Fruit fly (Drosophila melanogaster) whole organism, embryonic: ENCODE results near the gene Muc68Ca.

ENCODE experiments used
- Asciz ChIP-seq: fragments of 200-800 bp; sonication (Bioruptor generic); optimal IDR thresholded peaks from 2 replicates; lab custom pipeline; 2017; ENCODE audit warnings: missing biosample characterization, mild to moderate bottlenecking, missing genetic modification characterization, missing genetic modification reagents
- Awh ChIP-seq: fragments of 200-800 bp; sonication (Bioruptor generic); IDR thresholded peaks from 2 replicates; pipeline ENCODE4, ENCODE4 v1.3.6; 2022; ENCODE audit warnings: missing biosample characterization, missing genetic modification characterization
- B-H1 ChIP-seq: fragments of 200-800 bp; sonication (Bioruptor generic); IDR thresholded peaks from 3 replicates; pipeline ENCODE4 v1.3.6; 2022; ENCODE audit warnings: missing biosample characterization, missing genetic modification characterization
- Bteb2 ChIP-seq: fragments of 200-800 bp; sonication (Bioruptor generic); optimal IDR thresholded peaks from 2 replicates; lab custom pipeline; 2016; ENCODE audit warnings: missing biosample characterization, missing genetic modification characterization
- CG10565 ChIP-seq: fragments of 200-800 bp; sonication (Bioruptor generic); optimal IDR thresholded peaks from 3 replicates; lab custom pipeline; 2016; ENCODE audit warnings: missing biosample characterization, mild to moderate bottlenecking, missing genetic modification characterization
- CG12659 ChIP-seq: fragments of 200-800 bp; sonication (Bioruptor generic); optimal IDR thresholded peaks from 3 replicates; lab custom pipeline; 2017; ENCODE audit warnings: mild to moderate bottlenecking, missing biosample characterization, missing genetic modification reagents, missing genetic modification characterization
- CG12744 ChIP-seq: fragments of 200-800 bp; sonication (Bioruptor generic); optimal IDR thresholded peaks from 2 replicates; lab custom pipeline; 2016; ENCODE audit warnings: missing biosample characterization, missing genetic modification characterization
- CG13424 ChIP-seq: fragments of 200-800 bp; sonication (Bioruptor generic); optimal IDR thresholded peaks from 2 replicates; lab custom pipeline; 2019; ENCODE audit warnings: missing biosample characterization, mild to moderate bottlenecking, missing genetic modification characterization, moderate library complexity
- CG14441 ChIP-seq: fragments of 200-800 bp; sonication (Bioruptor generic); IDR thresholded peaks from 2 replicates; pipeline ENCODE4 v1.3.6; 2022; ENCODE audit warnings: missing biosample characterization, missing genetic modification characterization
- CG15269 ChIP-seq: fragments of 200-800 bp; sonication (Bioruptor generic); optimal IDR thresholded peaks from 2 replicates; lab custom pipeline; 2018; ENCODE audit warnings: missing biosample characterization, mild to moderate bottlenecking, missing genetic modification characterization, moderate library complexity
- CG1603 ChIP-seq: fragments of 200-800 bp; sonication (Bioruptor generic); optimal IDR thresholded peaks from 2 replicates; lab custom pipeline; 2019; ENCODE audit warnings: missing biosample characterization, mild to moderate bottlenecking, missing genetic modification characterization, moderate library complexity
- CG16779 ChIP-seq: fragments of 200-800 bp; sonication (Bioruptor generic); IDR thresholded peaks from 2 replicates; pipeline ENCODE4 v1.3.6; 2022; ENCODE audit warnings: missing biosample characterization, missing genetic modification characterization
- CG17568 ChIP-seq: fragments of 200-800 bp; sonication (Bioruptor generic); optimal IDR thresholded peaks from 2 replicates; lab custom pipeline; 2018; ENCODE audit warnings: missing biosample characterization, mild to moderate bottlenecking, missing genetic modification characterization, moderate library complexity
- CG2116 ChIP-seq: fragments of 200-800 bp; sonication (Bioruptor generic); optimal IDR thresholded peaks from 3 replicates; lab custom pipeline; 2018; ENCODE audit warnings: missing biosample characterization, mild to moderate bottlenecking, missing genetic modification characterization
- CG31224 ChIP-seq: fragments of 200-800 bp; sonication (Bioruptor generic); IDR thresholded peaks from 2 replicates; pipeline ENCODE4 v1.3.6; 2022; ENCODE audit warnings: missing biosample characterization, missing genetic modification characterization
- CG31365 ChIP-seq: fragments of 200-800 bp; sonication (Bioruptor generic); optimal IDR thresholded peaks from 2 replicates; lab custom pipeline; 2018; ENCODE audit warnings: missing biosample characterization, mild to moderate bottlenecking, missing genetic modification characterization
- CG3847 ChIP-seq: fragments of 200-800 bp; sonication (Bioruptor generic); IDR thresholded peaks from 2 replicates; pipeline ENCODE4 v1.3.6; 2022; ENCODE audit warnings: missing biosample characterization, missing genetic modification characterization
- CG4820 ChIP-seq: fragments of 200-800 bp; sonication (Bioruptor generic); optimal IDR thresholded peaks from 3 replicates; lab custom pipeline; 2016; ENCODE audit warnings: missing biosample characterization, missing genetic modification characterization
- CG5953 ChIP-seq: fragments of 200-800 bp; sonication (Bioruptor generic); IDR thresholded peaks from 2 replicates; pipeline ENCODE4 v1.3.6; 2022; ENCODE audit warnings: missing biosample characterization, missing genetic modification characterization
- CG6272 ChIP-seq: fragments of 200-800 bp; sonication (Bioruptor generic); IDR thresholded peaks from 2 replicates; pipeline ENCODE4 v1.3.6; 2022; ENCODE audit warnings: missing biosample characterization, missing genetic modification characterization
- CG6813 ChIP-seq: fragments of 200-800 bp; sonication (Bioruptor generic); optimal IDR thresholded peaks from 2 replicates; lab custom pipeline; 2017; ENCODE audit warnings: missing biosample characterization, missing genetic modification characterization, mild to moderate bottlenecking, moderate library complexity, missing genetic modification reagents
- CG7271 ChIP-seq: fragments of 200-800 bp; sonication (Bioruptor generic); optimal IDR thresholded peaks from 2 replicates; lab custom pipeline; 2018; ENCODE audit warnings: missing biosample characterization, mild to moderate bottlenecking, missing genetic modification characterization, moderate library complexity
- CG7745 ChIP-seq: fragments of 200-800 bp; sonication (Bioruptor generic); optimal IDR thresholded peaks from 2 replicates; lab custom pipeline; 2018; ENCODE audit warnings: missing biosample characterization, mild to moderate bottlenecking, missing genetic modification characterization, moderate library complexity
- CG7928 ChIP-seq: fragments of 200-800 bp; sonication (Bioruptor generic); optimal IDR thresholded peaks from 2 replicates; lab custom pipeline; 2017; ENCODE audit warnings: missing biosample characterization, mild to moderate bottlenecking, missing genetic modification characterization
- CG9817 ChIP-seq: fragments of 200-800 bp; sonication (Bioruptor generic); optimal IDR thresholded peaks from 2 replicates; lab custom pipeline; 2018; ENCODE audit warnings: missing biosample characterization, mild to moderate bottlenecking, missing genetic modification characterization, moderate library complexity
- E2f2 ChIP-seq: fragments of 200-800 bp; sonication (Bioruptor generic); IDR thresholded peaks from 2 replicates; pipeline ENCODE4 v1.3.6; 2022; ENCODE audit warnings: missing biosample characterization, missing genetic modification characterization
- Ets65A ChIP-seq: fragments of 200-800 bp; sonication (Bioruptor generic); peaks from one replicate; lab custom pipeline; 2016; ENCODE audit warnings: missing biosample characterization, missing genetic modification characterization
- Hey ChIP-seq: fragments of 200-800 bp; sonication (Bioruptor generic); optimal IDR thresholded peaks from 3 replicates; lab custom pipeline; 2018; ENCODE audit warnings: missing biosample characterization, mild to moderate bottlenecking, missing genetic modification characterization
- Hr3 ChIP-seq: fragments of 200-800 bp; sonication (Bioruptor generic); optimal IDR thresholded peaks from 3 replicates; lab custom pipeline; 2016; ENCODE audit warnings: missing biosample characterization, missing genetic modification characterization
- Hsf ChIP-seq: fragments of 200-800 bp; sonication (Bioruptor generic); optimal IDR thresholded peaks from 3 replicates; lab custom pipeline; 2016; ENCODE audit warnings: missing biosample characterization, missing genetic modification characterization
- Scr ChIP-seq: fragments of 200-800 bp; sonication (Bioruptor generic); IDR thresholded peaks from 2 replicates; pipeline ENCODE4 v1.3.6; 2022; ENCODE audit warnings: missing biosample characterization, missing genetic modification characterization; ENCODE audit not compliant: partially characterized antibody
- Sry-β ChIP-seq: fragments of 200-800 bp; sonication (Bioruptor generic); optimal IDR thresholded peaks from 2 replicates; lab custom pipeline; 2018; ENCODE audit warnings: missing biosample characterization, mild to moderate bottlenecking, missing genetic modification characterization, moderate library complexity
- bigmax ChIP-seq: fragments of 200-800 bp; sonication (Bioruptor generic); optimal IDR thresholded peaks from 2 replicates; lab custom pipeline; 2018; ENCODE audit warnings: missing biosample characterization, mild to moderate bottlenecking, missing genetic modification characterization
- chn ChIP-seq: fragments of 200-800 bp; sonication (Bioruptor generic); optimal IDR thresholded peaks from 2 replicates; lab custom pipeline; 2016; ENCODE audit warnings: missing biosample characterization, missing genetic modification characterization
- croc ChIP-seq: fragments of 200-800 bp; sonication (Bioruptor generic); conservative IDR thresholded peaks from 3 replicates; pipeline ENCODE4 v1.3.6; 2022; ENCODE audit warnings: missing biosample characterization, missing genetic modification characterization
- en ChIP-seq: fragments of 200-800 bp; sonication (Bioruptor generic); optimal IDR thresholded peaks from 2 replicates; lab custom pipeline; 2016; ENCODE audit warnings: missing biosample characterization, missing genetic modification characterization
- gsb ChIP-seq: fragments of 200-800 bp; sonication (Bioruptor generic); IDR thresholded peaks from 2 replicates; pipeline ENCODE4 v1.3.6; 2022; ENCODE audit warnings: missing biosample characterization, missing genetic modification characterization
- kay ChIP-seq: fragments of 200-800 bp; sonication (Bioruptor generic); optimal IDR thresholded peaks from 2 replicates; lab custom pipeline; 2016; ENCODE audit warnings: missing biosample characterization, missing genetic modification characterization
- knrl ChIP-seq: fragments of 200-800 bp; sonication (Bioruptor generic); IDR thresholded peaks from 3 replicates; pipeline ENCODE4 v1.3.6; 2022; ENCODE audit warnings: missing biosample characterization, missing genetic modification characterization; ENCODE audit not compliant: partially characterized antibody
- lbe ChIP-seq: fragments of 200-800 bp; sonication (Bioruptor generic); optimal IDR thresholded peaks from 2 replicates; lab custom pipeline; 2016; ENCODE audit warnings: missing biosample characterization, mild to moderate bottlenecking, missing genetic modification characterization
- luna ChIP-seq: fragments of 200-800 bp; sonication (Bioruptor generic); optimal IDR thresholded peaks from 2 replicates; lab custom pipeline; 2016; ENCODE audit warnings: missing biosample characterization, missing genetic modification characterization
- mld ChIP-seq: fragments of 200-800 bp; sonication (Bioruptor generic); IDR thresholded peaks from 3 replicates; pipeline ENCODE4 v1.3.6; 2022; ENCODE audit warnings: missing biosample characterization, missing genetic modification characterization; ENCODE audit not compliant: partially characterized antibody
- org-1 ChIP-seq: fragments of 200-800 bp; sonication (Bioruptor generic); optimal IDR thresholded peaks from 2 replicates; lab custom pipeline; 2017; ENCODE audit warnings: missing biosample characterization, missing genetic modification characterization
- p53 ChIP-seq: fragments of 200-800 bp; sonication (Bioruptor generic); optimal IDR thresholded peaks from 2 replicates; lab custom pipeline; 2016; ENCODE audit warnings: missing biosample characterization, missing genetic modification characterization
- row ChIP-seq: fragments of 200-800 bp; sonication (Bioruptor generic); IDR thresholded peaks from 3 replicates; pipeline ENCODE4 v1.3.6; 2022; ENCODE audit warnings: missing biosample characterization, missing genetic modification characterization
- slbo ChIP-seq: fragments of 200-800 bp; sonication (Bioruptor generic); IDR thresholded peaks from 2 replicates; pipeline ENCODE4 v1.3.6; 2022; ENCODE audit warnings: missing biosample characterization, missing genetic modification characterization
- tgo ChIP-seq: fragments of 200-800 bp; sonication (Bioruptor generic); IDR thresholded peaks from 3 replicates; pipeline ENCODE4 v1.3.6; 2022; ENCODE audit warnings: missing biosample characterization, missing genetic modification characterization
- unpg ChIP-seq: fragments of 200-800 bp; sonication (Bioruptor generic); optimal IDR thresholded peaks from 3 replicates; lab custom pipeline; 2018; ENCODE audit warnings: missing biosample characterization, mild to moderate bottlenecking, missing genetic modification characterization, moderate library complexity
- zfh1 ChIP-seq: fragments of 200-800 bp; sonication (Bioruptor generic); IDR thresholded peaks from 3 replicates; pipeline ENCODE4 v1.3.6; 2022; ENCODE audit warnings: missing biosample characterization, missing genetic modification characterization

Gene Muc68Ca

DNA sequence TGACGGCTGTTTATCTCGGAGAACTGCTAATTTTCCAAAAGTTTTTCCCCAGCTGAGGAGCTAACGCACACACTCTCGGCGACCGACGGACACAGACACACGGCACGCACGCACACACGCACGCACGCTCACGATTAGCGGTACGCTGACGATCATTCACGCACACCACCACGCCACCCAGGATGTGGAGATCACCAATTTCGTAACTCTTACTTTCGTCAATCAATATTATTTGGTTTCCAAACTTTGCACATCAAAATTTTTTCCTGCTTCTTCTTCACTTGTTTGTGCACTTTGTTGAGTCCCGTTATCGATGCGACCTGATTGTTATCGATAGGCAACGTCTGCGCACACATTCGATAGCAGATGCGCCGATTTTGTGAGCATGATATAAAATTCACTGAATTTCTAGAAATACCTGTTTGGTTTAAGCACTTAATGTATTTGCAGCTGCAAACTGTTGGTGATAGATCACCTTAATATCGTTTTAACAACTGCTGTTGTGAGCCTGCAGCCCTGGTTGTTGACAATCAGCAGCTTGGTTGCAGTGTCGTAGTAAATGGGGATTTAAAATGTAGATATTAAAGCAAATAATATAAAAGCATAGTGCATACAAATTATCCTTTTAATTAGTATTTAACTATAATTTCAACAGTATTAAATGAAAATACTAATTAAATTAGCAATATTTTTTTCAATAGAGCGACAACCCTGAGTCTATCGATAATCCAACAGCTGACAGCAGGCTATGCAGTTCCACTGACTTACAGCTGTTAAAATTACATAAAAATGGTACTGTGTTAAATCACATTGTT is 57.7 kb downstream of the Muc68Ca start, which contains the start of the genes CG7394 and Mob2 (continued):
- TF ChIP-seq CG31224 (GFP tag; lab: Robert Waterston, UW) (peak; percentile 84), E2f2 (GFP tag; lab: Robert Waterston, UW) (peak; percentile 70), CG6272 (GFP tag; lab: Robert Waterston, UW) (peak; percentile 84), luna (peak; percentile 63), CG5953 (GFP tag; lab: Robert Waterston, UW) (peak; percentile 82), tgo (peak; percentile 89), CG9817 (tag; lab: Kevin White, UChicago) (peak; percentile 84), CG31365 (tag; lab: Kevin White, UChicago) (peak; percentile 57), lbe (peak; percentile 88), CG4820 (GFP tag; lab: Kevin White, UChicago) (peak; percentile 88), Hey (tag; lab: Kevin White, UChicago) (peak; percentile 67), bigmax (GFP tag; lab: Kevin White, UChicago) (no peak), zfh1 (GFP tag; lab: Robert Waterston, UW) (peak; percentile 89), gsb (GFP tag; lab: Robert Waterston, UW) (peak; percentile 85), CG1603 (tag; lab: Kevin White, UChicago) (peak; percentile 78), Bteb2 (GFP tag; lab: Kevin White, UChicago) (peak; percentile 85), CG3847 (GFP tag; lab: Robert Waterston, UW) (peak; percentile 89), CG12744 (GFP tag; lab: Kevin White, UChicago) (peak; percentile 84), p53 (GFP tag; lab: Kevin White, UChicago) (peak; percentile 20), mld (GFP tag; lab: Robert Waterston, UW) (0 out of 3 replicates have a peak, but pooled peaks have one; percentile 71), CG13424 (tag; lab: Kevin White, UChicago) (peak; percentile 93), org-1 (GFP tag; lab: Kevin White, UChicago) (peak; percentile 25), slbo (GFP tag; lab: Robert Waterston, UW) (peak; percentile 97), Ets65A (peak; percentile 95), Sry-β (GFP tag; lab: Kevin White, UChicago) (peak; percentile 50), Scr (GFP tag; lab: Robert Waterston, UW) (peak; percentile 86), CG6813 (GFP tag; lab: Kevin White, UChicago) (peak; percentile 72), CG14441 (peak; percentile 88), knrl (peak; percentile 81), Asciz (GFP tag; lab: Kevin White, UChicago) (peak; percentile 57), croc (GFP tag; lab: Robert Waterston, UW) (peak; percentile 64), row (GFP tag; lab: Robert Waterston, UW) (peak; percentile 96), CG7928 (GFP tag; lab: Kevin White, UChicago) (peak; percentile 94), en (no peak), CG7271 (tag; lab: Kevin White, UChicago) (peak; percentile 68), kay (GFP tag; lab: Kevin White, UChicago) (peak; percentile 84), chn (GFP tag; lab: Kevin White, UChicago) (peak; percentile 85), Awh (GFP tag; lab: Robert Waterston, UW) (peak; percentile 83), CG17568 (GFP tag; lab: Kevin White, UChicago) (peak; percentile 74), Hr3 (peak; percentile 92), unpg (peak; percentile 88), CG2116 (GFP tag; lab: Kevin White, UChicago) (peak; percentile 92), CG10565 (no peak), CG15269 (tag; lab: Kevin White, UChicago) (peak; percentile 93), B-H1 (peak; percentile 85), CG16779 (GFP tag; lab: Robert Waterston, UW) (peak; percentile 90), Hsf (GFP tag; lab: Kevin White, UChicago) (peak; percentile 93), CG12659 (GFP tag; lab: Kevin White, UChicago) (peak; percentile 92), CG7745 (tag; lab: Kevin White, UChicago) (no peak)
